Fruit fly (Drosophila melanogaster) whole organism, embryonic: ENCODE data around the gene CG11695.

Experiments used
- Aef1 ChIP-seq: fragments of 200-800 bp; sonication (Bioruptor generic); IDR thresholded peaks from 3 replicates; pipeline ENCODE4 v1.3.6; 2022; ENCODE audit warnings: missing biosample characterization, missing genetic modification characterization
- C15 ChIP-seq: fragments of 200-800 bp; sonication (Bioruptor generic); IDR thresholded peaks from 3 replicates; pipeline ENCODE4 v1.3.6; 2022; ENCODE audit warnings: missing biosample characterization, missing genetic modification characterization
- CG10462 ChIP-seq: fragments of 200-800 bp; sonication (Bioruptor generic); optimal IDR thresholded peaks from 2 replicates; lab custom pipeline; 2016; ENCODE audit warnings: missing biosample characterization, missing genetic modification characterization
- CG11560 ChIP-seq: fragments of 200-800 bp; sonication (Bioruptor generic); IDR thresholded peaks from 3 replicates; pipeline ENCODE4 v1.3.6; 2022; ENCODE audit warnings: missing biosample characterization, missing genetic modification characterization
- CG12659 ChIP-seq: fragments of 200-800 bp; sonication (Bioruptor generic); optimal IDR thresholded peaks from 3 replicates; lab custom pipeline; 2017; ENCODE audit warnings: mild to moderate bottlenecking, missing biosample characterization, missing genetic modification reagents, missing genetic modification characterization
- CG34376 ChIP-seq: fragments of 200-800 bp; sonication (Bioruptor generic); optimal IDR thresholded peaks from 2 replicates; lab custom pipeline; 2018; ENCODE audit warnings: missing biosample characterization, mild to moderate bottlenecking, missing genetic modification characterization
- CG4424 ChIP-seq: fragments of 200-800 bp; sonication (Bioruptor generic); optimal IDR thresholded peaks from 3 replicates; lab custom pipeline; 2016; ENCODE audit warnings: missing biosample characterization, missing genetic modification characterization
- CG4854 ChIP-seq: fragments of 200-800 bp; sonication (Bioruptor generic); optimal IDR thresholded peaks from 2 replicates; lab custom pipeline; 2016; ENCODE audit warnings: missing biosample characterization, missing genetic modification characterization, inconsistent platforms
- CG6813 ChIP-seq: fragments of 200-800 bp; sonication (Bioruptor generic); optimal IDR thresholded peaks from 2 replicates; lab custom pipeline; 2017; ENCODE audit warnings: missing biosample characterization, missing genetic modification characterization, mild to moderate bottlenecking, moderate library complexity, missing genetic modification reagents
- CG7745 ChIP-seq: fragments of 200-800 bp; sonication (Bioruptor generic); optimal IDR thresholded peaks from 2 replicates; lab custom pipeline; 2018; ENCODE audit warnings: missing biosample characterization, mild to moderate bottlenecking, missing genetic modification characterization, moderate library complexity
- CG8281 ChIP-seq: fragments of 200-800 bp; sonication (Bioruptor generic); optimal IDR thresholded peaks from 2 replicates; lab custom pipeline; 2018; ENCODE audit warnings: missing biosample characterization, mild to moderate bottlenecking, missing genetic modification characterization, moderate library complexity
- CG9797 ChIP-seq: fragments of 200-800 bp; sonication (Bioruptor generic); optimal IDR thresholded peaks from 3 replicates; lab custom pipeline; 2018; ENCODE audit warnings: missing biosample characterization, mild to moderate bottlenecking, missing genetic modification characterization
- Dbx ChIP-seq: fragments of 200-800 bp; sonication (Bioruptor generic); IDR thresholded peaks from 3 replicates; pipeline ENCODE4 v1.3.6; 2022; ENCODE audit warnings: missing biosample characterization, missing genetic modification characterization
- Drgx ChIP-seq: fragments of 200-800 bp; sonication (Bioruptor generic); IDR thresholded peaks from 2 replicates; pipeline ENCODE4 v1.3.6; 2022; ENCODE audit warnings: missing biosample characterization, missing genetic modification characterization
- Ets65A ChIP-seq: fragments of 200-800 bp; sonication (Bioruptor generic); peaks from one replicate; lab custom pipeline; 2016; ENCODE audit warnings: missing biosample characterization, missing genetic modification characterization
- GATAe ChIP-seq: fragments of 200-800 bp; sonication (Bioruptor generic); conservative IDR thresholded peaks from 2 replicates; pipeline ENCODE4 v1.3.6; 2022; ENCODE audit warnings: missing biosample characterization, missing genetic modification characterization
- H2.0 ChIP-seq: fragments of 200-800 bp; sonication (Bioruptor generic); IDR thresholded peaks from 2 replicates; pipeline ENCODE4 v1.3.6; 2022; ENCODE audit warnings: missing biosample characterization, missing genetic modification characterization
- HLH3B ChIP-seq: fragments of 200-800 bp; sonication (Bioruptor generic); IDR thresholded peaks from 2 replicates; pipeline ENCODE4 v1.3.6; 2022; ENCODE audit warnings: missing biosample characterization, missing genetic modification characterization
- HmgD ChIP-seq: fragments of 200-800 bp; sonication (Bioruptor generic); optimal IDR thresholded peaks from 3 replicates; lab custom pipeline; 2016; ENCODE audit warnings: missing biosample characterization, missing genetic modification characterization
- Hmr ChIP-seq: fragments of 200-800 bp; sonication (Bioruptor generic); optimal IDR thresholded peaks from 3 replicates; lab custom pipeline; 2017; ENCODE audit warnings: mild to moderate bottlenecking, missing biosample characterization, missing genetic modification reagents, missing genetic modification characterization
- Hr78 ChIP-seq, 2 experiments: fragments of 200-800 bp in 1 of 2; fragments of >200 bp in 1 of 2; sonication (Bioruptor generic) in 1 of 2; optimal IDR thresholded peaks; 2 replicates each; lab custom pipeline; 2017 to 2019; ENCODE audit warnings: missing biosample characterization in 2 of 2, missing genetic modification characterization in 2 of 2, mild to moderate bottlenecking in 1 of 2, moderate library complexity in 1 of 2
- Jarid2 ChIP-seq: fragments of 200-800 bp; sonication (Bioruptor generic); optimal IDR thresholded peaks from 3 replicates; lab custom pipeline; 2017; ENCODE audit warnings: mild to moderate bottlenecking, missing biosample characterization, missing genetic modification reagents, missing genetic modification characterization
- Med ChIP-seq: fragments of 200-800 bp; sonication (Bioruptor generic); peaks from one replicate; lab custom pipeline; 2016; ENCODE audit warnings: missing biosample characterization, missing genetic modification characterization, mild to moderate bottlenecking, inconsistent platforms, moderate library complexity
- Neu2 ChIP-seq: fragments of 200-800 bp; sonication (Bioruptor generic); optimal IDR thresholded peaks from 3 replicates; lab custom pipeline; 2016; ENCODE audit warnings: missing biosample characterization, missing genetic modification characterization, borderline replicate concordance
- Pdp1 ChIP-seq, 2 experiments: fragments of 200-800 bp; sonication (Bioruptor generic); optimal IDR thresholded peaks; 3 replicates each; lab custom pipeline; 2016; ENCODE audit warnings: missing biosample characterization in 2 of 2, missing genetic modification characterization in 2 of 2, mild to moderate bottlenecking in 1 of 2, moderate library complexity in 1 of 2
- Poxn ChIP-seq: fragments of 200-800 bp; sonication (Bioruptor generic); IDR thresholded peaks from 2 replicates; pipeline ENCODE4 v1.3.6; 2022; ENCODE audit warnings: missing biosample characterization, missing genetic modification characterization
- Ptx1 ChIP-seq: fragments of 200-800 bp; sonication (Bioruptor generic); IDR thresholded peaks from 2 replicates; pipeline ENCODE4 v1.3.6; 2022; ENCODE audit warnings: missing biosample characterization, missing genetic modification characterization
- ara ChIP-seq: fragments of 200-800 bp; sonication (Bioruptor generic); IDR thresholded peaks from 2 replicates; pipeline ENCODE4 v1.3.6; 2022; ENCODE audit warnings: missing biosample characterization, missing genetic modification characterization
- bowl ChIP-seq: fragments of 200-800 bp; sonication (Bioruptor generic); IDR thresholded peaks from 2 replicates; pipeline ENCODE4 v1.3.6; 2022; ENCODE audit warnings: missing biosample characterization, missing genetic modification characterization
- bsh ChIP-seq, 2 experiments: fragments of 200-800 bp; sonication (Bioruptor generic); optimal IDR thresholded peaks; 2 replicates each; lab custom pipeline; 2017 to 2018; ENCODE audit warnings: mild to moderate bottlenecking in 2 of 2, missing biosample characterization in 2 of 2, missing genetic modification characterization in 2 of 2, moderate library complexity in 1 of 2
- btn ChIP-seq: fragments of 200-800 bp; sonication (Bioruptor generic); optimal IDR thresholded peaks from 2 replicates; lab custom pipeline; 2016; ENCODE audit warnings: missing biosample characterization, missing genetic modification characterization
- cad ChIP-seq: fragments of >200 bp; optimal IDR thresholded peaks from 2 replicates; lab custom pipeline; 2017; ENCODE audit warnings: missing biosample characterization, missing genetic modification characterization
- cas ChIP-seq: fragments of 200-800 bp; sonication (Bioruptor generic); IDR thresholded peaks from 2 replicates; pipeline ENCODE4 v1.3.6; 2022; ENCODE audit warnings: missing biosample characterization, missing genetic modification characterization
- corto ChIP-seq: fragments of 200-800 bp; sonication (Bioruptor generic); optimal IDR thresholded peaks from 2 replicates; lab custom pipeline; 2016; ENCODE audit warnings: missing biosample characterization, mild to moderate bottlenecking, missing genetic modification characterization, moderate library complexity
- crol ChIP-seq: fragments of 200-800 bp; sonication (Bioruptor generic); IDR thresholded peaks from 2 replicates; pipeline ENCODE4 v1.3.6; 2022; ENCODE audit warnings: missing biosample characterization, missing genetic modification characterization
- crp ChIP-seq, 2 experiments: fragments of 200-800 bp; sonication (Bioruptor generic); optimal IDR thresholded peaks; 2 replicates in 1 of 2; 3 replicates in 1 of 2; lab custom pipeline; 2017; ENCODE audit warnings: missing biosample characterization in 2 of 2, missing genetic modification characterization in 2 of 2, mild to moderate bottlenecking in 1 of 2, moderate library complexity in 1 of 2
- exex ChIP-seq: fragments of 200-800 bp; sonication (Bioruptor generic); optimal IDR thresholded peaks from 4 replicates; lab custom pipeline; 2018; ENCODE audit warnings: missing biosample characterization, mild to moderate bottlenecking, missing genetic modification characterization, moderate library complexity
- fd96Cb ChIP-seq: fragments of 200-800 bp; sonication (Bioruptor generic); optimal IDR thresholded peaks from 2 replicates; lab custom pipeline; 2018; ENCODE audit warnings: missing biosample characterization, mild to moderate bottlenecking, missing genetic modification characterization, moderate library complexity
- ftz-f1 ChIP-seq: fragments of 200-800 bp; sonication (Bioruptor generic); optimal IDR thresholded peaks from 2 replicates; lab custom pipeline; 2016; ENCODE audit warnings: missing biosample characterization, missing genetic modification characterization
- gfzf ChIP-seq: fragments of 200-800 bp; sonication (Bioruptor generic); optimal IDR thresholded peaks from 2 replicates; lab custom pipeline; 2016; ENCODE audit warnings: missing biosample characterization, mild to moderate bottlenecking, missing genetic modification characterization, moderate library complexity
- nerfin-1 ChIP-seq: fragments of 200-800 bp; sonication (Bioruptor generic); optimal IDR thresholded peaks from 3 replicates; lab custom pipeline; 2019; ENCODE audit warnings: missing biosample characterization, mild to moderate bottlenecking, missing genetic modification characterization, moderate library complexity
- nmo ChIP-seq: fragments of 200-800 bp; sonication (Bioruptor generic); optimal IDR thresholded peaks from 2 replicates; lab custom pipeline; 2018; ENCODE audit warnings: missing biosample characterization, mild to moderate bottlenecking, missing genetic modification characterization, moderate library complexity
- otp ChIP-seq: fragments of 200-800 bp; sonication (Bioruptor generic); IDR thresholded peaks from 3 replicates; pipeline ENCODE4, ENCODE4 v1.3.6; 2022; ENCODE audit warnings: missing biosample characterization, missing genetic modification characterization
- p53 ChIP-seq: fragments of 200-800 bp; sonication (Bioruptor generic); optimal IDR thresholded peaks from 2 replicates; lab custom pipeline; 2016; ENCODE audit warnings: missing biosample characterization, missing genetic modification characterization
- pfk ChIP-seq: fragments of 200-800 bp; sonication (Bioruptor generic); optimal IDR thresholded peaks from 2 replicates; lab custom pipeline; 2018; ENCODE audit warnings: missing biosample characterization, mild to moderate bottlenecking, missing genetic modification characterization, moderate library complexity
- pita ChIP-seq: fragments of 200-800 bp; sonication (Bioruptor generic); optimal IDR thresholded peaks from 2 replicates; lab custom pipeline; 2017; ENCODE audit warnings: missing biosample characterization, mild to moderate bottlenecking, missing genetic modification characterization
- sens ChIP-seq: fragments of 200-800 bp; sonication (Bioruptor generic); peaks from one replicate; lab custom pipeline; 2016; ENCODE audit warnings: missing biosample characterization, missing genetic modification characterization
- sima ChIP-seq: fragments of 200-800 bp; sonication (Bioruptor generic); optimal IDR thresholded peaks from 2 replicates; lab custom pipeline; 2016; ENCODE audit warnings: missing biosample characterization, missing genetic modification characterization
- wek ChIP-seq: fragments of 200-800 bp; sonication (Bioruptor generic); optimal IDR thresholded peaks from 3 replicates; lab custom pipeline; 2018; ENCODE audit warnings: missing biosample characterization, mild to moderate bottlenecking, missing genetic modification characterization, moderate library complexity

The CG11695 gene

DNA sequence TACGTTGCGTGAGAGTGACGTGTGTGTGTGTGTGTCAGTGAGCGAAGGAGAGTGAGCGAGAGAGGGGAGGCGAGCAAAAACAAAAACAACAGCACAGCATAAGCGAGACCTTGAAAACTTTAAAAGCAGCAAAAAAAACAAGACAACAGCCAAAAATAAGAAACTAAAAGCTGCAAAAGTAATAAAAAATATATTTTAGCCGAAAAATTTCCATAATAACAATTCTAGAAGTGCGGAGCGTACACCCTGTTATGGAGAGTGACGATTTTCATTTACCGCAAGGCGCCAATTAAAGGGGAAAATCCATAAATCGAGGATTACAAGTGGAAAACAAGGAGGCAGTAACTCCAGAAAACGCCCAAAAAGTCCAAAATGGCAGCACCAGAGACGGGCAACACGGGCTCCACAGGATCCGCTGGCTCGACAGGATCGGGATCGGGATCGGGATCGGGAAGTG, 39.8 kb downstream of the CG11695 start (continued):
- no peak for TF ChIP-seq HLH3B
- TF ChIP-seq CG34376 = no peak
- no peak for TF ChIP-seq cad (GFP tag; lab: Kevin White, UChicago)
- TF ChIP-seq CG11560 = no peak
- TF ChIP-seq Jarid2 = no peak
- TF ChIP-seq pfk (GFP tag; lab: Kevin White, UChicago) = no peak
- no peak for TF ChIP-seq crp (GFP tag; optimal IDR thresholded peaks at IDR 0.05; lab: Kevin White, UChicago)
- peak; percentile 95 for TF ChIP-seq ftz-f1 (GFP tag; lab: Kevin White, UChicago)
- TF ChIP-seq ara (GFP tag; lab: Robert Waterston, UW) = no peak
- no peak for TF ChIP-seq CG4854 (GFP tag; lab: Kevin White, UChicago)
- TF ChIP-seq sima (GFP tag; lab: Kevin White, UChicago) = no peak
- 0 out of 2 replicates have a peak, but pooled peaks have one; percentile 15 for TF ChIP-seq Drgx (GFP tag; lab: Robert Waterston, UW)
- TF ChIP-seq bsh (GFP tag; optimal IDR thresholded peaks at IDR 0.05; lab: Kevin White, UChicago) = peak in 1 of 2 experiments; percentile 37
- TF ChIP-seq GATAe (GFP tag; lab: Robert Waterston, UW) = no peak
- no peak for TF ChIP-seq CG4424
- TF ChIP-seq btn (GFP tag; lab: Kevin White, UChicago) = no peak
- no peak for TF ChIP-seq C15 (GFP tag; lab: Robert Waterston, UW)
- no peak for TF ChIP-seq HmgD
- TF ChIP-seq Neu2 (GFP tag; lab: Kevin White, UChicago) = no peak
- 0 out of 3 replicates have a peak, but pooled peaks have one; percentile 44 for TF ChIP-seq Aef1
- TF ChIP-seq CG9797 (GFP tag; lab: Kevin White, UChicago) = no peak
- TF ChIP-seq crol (GFP tag; lab: Robert Waterston, UW) = peak; percentile 88
- TF ChIP-seq Hmr = no peak
- TF ChIP-seq Ets65A (GFP tag; lab: Kevin White, UChicago) = no peak
- TF ChIP-seq CG6813 (GFP tag; lab: Kevin White, UChicago) = no peak
- no peak for TF ChIP-seq gfzf (GFP tag; lab: Kevin White, UChicago)

DNA sequence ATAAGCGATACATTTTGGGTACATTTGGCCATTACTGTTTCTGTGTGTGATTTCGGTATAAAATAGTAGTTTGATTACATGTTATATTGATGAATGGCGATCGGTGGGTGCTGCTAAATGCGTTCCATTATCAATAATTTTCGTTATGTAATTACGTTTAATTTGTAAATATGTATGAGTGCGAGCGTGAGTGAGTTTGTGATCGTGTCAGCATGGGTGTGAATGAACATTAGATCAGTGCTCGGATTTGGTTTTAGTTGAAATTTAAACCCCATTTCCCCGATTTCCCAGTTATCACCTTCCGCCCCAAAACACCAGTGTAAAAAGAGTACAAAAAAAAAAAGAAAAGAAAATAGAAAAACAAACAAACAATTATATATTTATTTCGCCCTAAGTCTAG, 42.9 kb downstream of the CG11695 start:
- TF ChIP-seq sens = peak; percentile 66
- no peak for TF ChIP-seq pita (GFP tag; lab: Kevin White, UChicago)
- no peak for TF ChIP-seq corto
- peak; percentile 50 for TF ChIP-seq Med (GFP tag; lab: Kevin White, UChicago)
- no peak for TF ChIP-seq cas (GFP tag; lab: Robert Waterston, UW)
- TF ChIP-seq CG8281 = peak; percentile 35
- TF ChIP-seq H2.0 (GFP tag; lab: Robert Waterston, UW) = no peak
- TF ChIP-seq Dbx = no peak
- no peak for TF ChIP-seq ftz-f1 (GFP tag; lab: Kevin White, UChicago)
- no peak for TF ChIP-seq Hr78 (GFP tag; optimal IDR thresholded peaks at IDR 0.05; lab: Kevin White, UChicago)
- TF ChIP-seq p53 = no peak
- TF ChIP-seq exex (tag; lab: Kevin White, UChicago) = peak; percentile 31
- no peak for TF ChIP-seq otp
- no peak for TF ChIP-seq nerfin-1
- no peak for TF ChIP-seq CG6813 (GFP tag; lab: Kevin White, UChicago)
- no peak for TF ChIP-seq CG7745 (tag; lab: Kevin White, UChicago)
- no peak for TF ChIP-seq fd96Cb (tag; lab: Kevin White, UChicago)
- no peak for TF ChIP-seq Ptx1
- TF ChIP-seq CG10462 (GFP tag; lab: Kevin White, UChicago) = no peak
- TF ChIP-seq CG12659 (GFP tag; lab: Kevin White, UChicago) = no peak
- no peak for TF ChIP-seq wek (GFP tag; lab: Kevin White, UChicago)
- no peak for TF ChIP-seq Aef1
- TF ChIP-seq C15 (GFP tag; lab: Robert Waterston, UW) = no peak
- peak in 1 of 2 experiments; percentile 81 for TF ChIP-seq Pdp1 (GFP tag; optimal IDR thresholded peaks at IDR 0.05; lab: Kevin White, UChicago)
- TF ChIP-seq bowl (GFP tag; lab: Robert Waterston, UW) = no peak
- TF ChIP-seq Poxn (GFP tag; lab: Robert Waterston, UW) = no peak
- no peak for TF ChIP-seq nmo (GFP tag; lab: Kevin White, UChicago)
